Worm (Caenorhabditis elegans) whole organism, young adult: ENCODE results near the gene pals-32.
A peak's percentile ranks its signal among the peaks of the same experiment; 100 is the strongest.

ENCODE experiments used
- B0261.1 ChIP-seq: sonication (generic microtip); optimal IDR thresholded peaks from 2 replicates; lab custom pipeline; 2016; ENCODE audit warnings: mild to moderate bottlenecking, missing genetic modification characterization, moderate library complexity, missing compliant biosample characterization
- B0336.3 ChIP-seq: fragments of 200-800 bp; sonication (Bioruptor generic); IDR thresholded peaks from 2 replicates; pipeline ENCODE4 v1.3.6; 2022; ENCODE audit warnings: missing genetic modification characterization, missing compliant biosample characterization
- F22D6.2 ChIP-seq: sonication (generic microtip); optimal IDR thresholded peaks from 2 replicates; lab custom pipeline; 2016; ENCODE audit warnings: mild to moderate bottlenecking, missing genetic modification characterization, missing compliant biosample characterization
- F37B4.10 ChIP-seq: fragments of 200-800 bp; sonication (Bioruptor generic); IDR thresholded peaks from 2 replicates; pipeline ENCODE4 v1.3.6; 2022; ENCODE audit warnings: missing genetic modification characterization, missing compliant biosample characterization
- F49E8.2 ChIP-seq: sonication (generic microtip); optimal IDR thresholded peaks from 3 replicates; lab custom pipeline; 2017; ENCODE audit warnings: missing genetic modification characterization, mild to moderate bottlenecking, missing compliant biosample characterization, antibody characterized with exemption, moderate library complexity; ENCODE audit not compliant: insufficient read depth
- F52B5.7 ChIP-seq: sonication (generic microtip); optimal IDR thresholded peaks from 2 replicates; lab custom pipeline; 2016; ENCODE audit warnings: mild to moderate bottlenecking, missing genetic modification characterization, missing compliant biosample characterization
- T26A5.8 ChIP-seq: sonication (generic microtip); optimal IDR thresholded peaks from 2 replicates; lab custom pipeline; 2016; ENCODE audit warnings: missing genetic modification characterization, missing compliant biosample characterization
- aptf-3 ChIP-seq: fragments of 200-800 bp; sonication (Bioruptor generic); IDR thresholded peaks from 2 replicates; pipeline ENCODE4 v1.3.6; 2022; ENCODE audit warnings: missing genetic modification characterization, missing compliant biosample characterization
- atf-7 ChIP-seq: sonication (generic microtip); optimal IDR thresholded peaks from 2 replicates; lab custom pipeline; 2017; ENCODE audit warnings: mild to moderate bottlenecking, missing genetic modification characterization, missing compliant biosample characterization
- attf-5 ChIP-seq: fragments of 200-800 bp; sonication (Bioruptor generic); optimal IDR thresholded peaks from 2 replicates; lab custom pipeline; 2018; ENCODE audit warnings: mild to moderate bottlenecking, missing genetic modification characterization, missing compliant biosample characterization
- dpff-1 ChIP-seq: sonication (generic microtip); optimal IDR thresholded peaks from 2 replicates; lab custom pipeline; 2017; ENCODE audit warnings: mild to moderate bottlenecking, missing genetic modification characterization, missing compliant biosample characterization
- dpl-1 ChIP-seq: fragments of 150-350 bp; optimal IDR thresholded peaks from 2 replicates; lab custom pipeline; 2014; ENCODE audit warnings: missing biosample characterization, missing genetic modification reagents, missing genetic modification characterization
- efl-1 ChIP-seq: fragments of 150-350 bp; optimal IDR thresholded peaks from 2 replicates; lab custom pipeline; 2014; ENCODE audit warnings: missing biosample characterization, missing genetic modification reagents, missing genetic modification characterization
- gei-17 ChIP-seq: fragments of 200-800 bp; sonication (Bioruptor generic); optimal IDR thresholded peaks from 2 replicates; lab custom pipeline; 2018; ENCODE audit warnings: mild to moderate bottlenecking, missing genetic modification characterization, missing compliant biosample characterization
- hlh-12 ChIP-seq: sonication (generic microtip); optimal IDR thresholded peaks from 2 replicates; lab custom pipeline; 2016; ENCODE audit warnings: missing genetic modification characterization, missing compliant biosample characterization
- hsf-1 ChIP-seq: fragments of 200-800 bp; sonication (Bioruptor generic); IDR thresholded peaks from 2 replicates; pipeline ENCODE4 v1.3.6; 2022; ENCODE audit warnings: missing genetic modification reagents, missing genetic modification characterization, missing compliant biosample characterization
- lag-1 ChIP-seq: fragments of 200-800 bp; sonication (Bioruptor generic); IDR thresholded peaks from 2 replicates; pipeline ENCODE4 v1.3.6; 2022; ENCODE audit warnings: missing genetic modification reagents, missing genetic modification characterization, missing compliant biosample characterization
- let-607 ChIP-seq, 2 experiments: fragments of 200-800 bp in 1 of 2; sonication (Bioruptor generic) in 1 of 2; sonication (generic microtip) in 1 of 2; optimal IDR thresholded peaks; 2 replicates each; lab custom pipeline; 2016 to 2018; ENCODE audit warnings: mild to moderate bottlenecking in 2 of 2, missing compliant biosample characterization in 2 of 2, missing genetic modification characterization in 2 of 2, moderate library complexity in 2 of 2, missing genotype in 1 of 2
- lin-40 ChIP-seq: sonication (generic microtip); optimal IDR thresholded peaks from 2 replicates; lab custom pipeline; 2016; ENCODE audit warnings: missing genetic modification characterization, mild to moderate bottlenecking, missing compliant biosample characterization, missing genotype, missing genetic modification reagents
- lin-54 ChIP-seq: fragments of 200-800 bp; sonication (Bioruptor generic); optimal IDR thresholded peaks from 2 replicates; lab custom pipeline; 2018; ENCODE audit warnings: mild to moderate bottlenecking, missing genetic modification characterization, missing compliant biosample characterization
- lsl-1 ChIP-seq: fragments of 200-800 bp; sonication (Bioruptor generic); optimal IDR thresholded peaks from 2 replicates; lab custom pipeline; 2018; ENCODE audit warnings: mild to moderate bottlenecking, missing genetic modification characterization, moderate library complexity, missing compliant biosample characterization
- nhr-120 ChIP-seq: fragments of 200-800 bp; sonication (Bioruptor generic); IDR thresholded peaks from 2 replicates; pipeline ENCODE4 v1.3.6; 2022; ENCODE audit warnings: missing genetic modification characterization, missing compliant biosample characterization
- nhr-27 ChIP-seq: fragments of 200-800 bp; sonication (Bioruptor generic); optimal IDR thresholded peaks from 2 replicates; lab custom pipeline; 2018; ENCODE audit warnings: mild to moderate bottlenecking, missing genetic modification characterization, moderate library complexity, missing compliant biosample characterization
- nhr-80 ChIP-seq: sonication (generic microtip); optimal IDR thresholded peaks from 2 replicates; lab custom pipeline; 2016; ENCODE audit warnings: missing genetic modification characterization, missing compliant biosample characterization
- pha-4 ChIP-seq: fragments of 150-350 bp; sonication (generic microtip); optimal IDR thresholded peaks from 2 replicates; lab custom pipeline; 2014; ENCODE audit warnings: missing biosample characterization, missing genetic modification reagents, missing genetic modification characterization
- sdz-38 ChIP-seq: sonication (generic microtip); optimal IDR thresholded peaks from 2 replicates; lab custom pipeline; 2016; ENCODE audit warnings: missing genotype, missing genetic modification characterization, missing compliant biosample characterization
- snpc-1.3 ChIP-seq: sonication (generic microtip); optimal IDR thresholded peaks from 2 replicates; lab custom pipeline; 2017; ENCODE audit warnings: missing genetic modification characterization, mild to moderate bottlenecking, missing compliant biosample characterization, antibody characterized with exemption, moderate library complexity, missing genotype, missing genetic modification reagents; ENCODE audit not compliant: insufficient read depth
- snpc-4 ChIP-seq, 5 experiments: fragments of 150-350 bp in 1 of 5; sonication (generic microtip) in 4 of 5; optimal IDR thresholded peaks; 2 replicates each; lab custom pipeline; 2014 to 2018; ENCODE audit warnings: missing genetic modification characterization in 5 of 5, missing biosample characterization in 3 of 5, antibody characterized with exemption in 2 of 5, mild to moderate bottlenecking in 2 of 5, missing compliant biosample characterization in 2 of 5, missing genotype in 2 of 5, moderate library complexity in 2 of 5, missing genetic modification reagents in 1 of 5
- tlf-1 ChIP-seq: fragments of 200-800 bp; sonication (Bioruptor generic); optimal IDR thresholded peaks from 2 replicates; lab custom pipeline; 2018; ENCODE audit warnings: mild to moderate bottlenecking, missing genetic modification characterization, missing compliant biosample characterization
- unc-130 ChIP-seq: sonication (generic microtip); optimal IDR thresholded peaks from 2 replicates; lab custom pipeline; 2016; ENCODE audit warnings: missing genetic modification reagents, missing genetic modification characterization, missing compliant biosample characterization
- ztf-25 ChIP-seq: fragments of 200-800 bp; sonication (Bioruptor generic); IDR thresholded peaks from 2 replicates; pipeline ENCODE4 v1.3.6; 2022; ENCODE audit warnings: missing genetic modification reagents, missing genetic modification characterization, missing compliant biosample characterization

The pals-32 gene

ce11 chrV:2876188-2876831 lies 20.1 kb upstream of the pals-32 start:
- no peak for TF ChIP-seq T26A5.8
- TF ChIP-seq B0336.3 = no peak
- no peak for TF ChIP-seq hsf-1 (GFP tag; lab: Robert Waterston, UW)
- TF ChIP-seq F52B5.7 (tag; lab: Kevin White, UChicago) = peak; percentile 0
- TF ChIP-seq hlh-12 (tag; lab: Kevin White, UChicago) = no peak
- TF ChIP-seq lsl-1 = no peak
- no peak for TF ChIP-seq let-607 (tag; optimal IDR thresholded peaks at IDR 0.05; lab: Kevin White, UChicago)
- TF ChIP-seq F37B4.10 = peak; percentile 95; the same call in 1 of the 2 replicates
- TF ChIP-seq lin-40 (tag; lab: Kevin White, UChicago) = no peak
- TF ChIP-seq snpc-1.3 (tag; lab: Kevin White, UChicago) = no peak
- TF ChIP-seq gei-17 = no peak

DNA sequence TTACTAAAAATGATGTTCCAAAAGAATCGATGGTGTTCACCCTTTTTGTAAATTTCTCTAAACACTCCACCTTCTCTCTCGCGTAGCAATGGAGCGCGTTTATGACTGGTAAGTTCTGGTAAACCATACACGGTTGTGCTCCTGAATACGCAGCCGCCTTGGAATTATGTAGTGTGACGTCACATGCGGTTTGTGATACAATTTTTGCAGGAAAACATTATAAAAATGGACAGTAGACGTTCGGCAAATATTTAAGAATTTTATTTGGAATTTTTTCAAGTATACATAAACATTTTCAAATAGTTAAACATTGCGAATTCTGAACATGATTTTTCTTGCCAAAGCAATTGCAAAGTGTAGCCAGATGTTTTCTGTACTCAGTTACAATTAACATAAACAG lies 18.9 kb upstream of the pals-32 start, which contains the start of gene F37B4.10:
Gene F37B4.10, minus strand, starts transcription at position 101 of the 400 bp plus-strand sequence.
- TF ChIP-seq efl-1 (GFP tag; lab: Kevin White, UChicago) (no peak), ztf-25 (GFP tag; lab: Robert Waterston, UW) (no peak), aptf-3 (GFP tag; lab: Robert Waterston, UW) (no peak), hlh-12 (tag; lab: Kevin White, UChicago) (no peak), dpff-1 (tag; lab: Kevin White, UChicago) (no peak), unc-130 (no peak), lag-1 (no peak)

DNA sequence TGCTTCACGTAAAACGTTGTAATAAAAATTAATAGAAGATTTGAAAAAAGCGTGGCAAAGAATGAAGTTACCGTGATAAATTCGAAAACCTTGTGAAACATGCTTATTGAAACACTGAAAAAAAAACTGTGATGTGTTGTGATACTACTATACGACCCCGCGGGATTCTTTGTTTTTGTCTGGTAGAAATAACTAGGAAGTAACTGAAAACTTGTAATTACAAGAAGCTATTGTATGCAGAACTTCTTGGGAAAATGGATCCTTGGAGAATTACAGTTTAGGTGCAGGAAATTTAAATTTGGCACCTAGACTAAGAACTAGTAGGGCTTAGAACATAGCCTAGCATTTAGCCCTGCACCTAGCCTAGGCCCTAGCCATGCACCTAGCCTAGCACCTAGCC lies 16.6 kb upstream of the pals-32 start, which contains the start of gene str-39:
Gene str-39, minus strand, starts transcription at position 101 of the 400 bp plus-strand sequence.
- TF ChIP-seq attf-5 (GFP tag; lab: Kevin White, UChicago) (no peak), snpc-4 (GFP tag; optimal IDR thresholded peaks at IDR 0.05; lab: Kevin White, UChicago) (no peak), snpc-4 (tag; optimal IDR thresholded peaks at IDR 0.05; lab: Kevin White, UChicago) (no peak)

ce11 chrV:2880356-2880755 lies 16.1 kb upstream of the pals-32 start:
- TF ChIP-seq nhr-80 (tag; lab: Kevin White, UChicago) = peak; percentile 45
- no peak for TF ChIP-seq F22D6.2

ce11 chrV:2881016-2881415 lies 15.4 kb upstream of the pals-32 start, which contains the start of gene ifc-1:
ifc-1 (plus strand) TSS chrV:2881393.
- TF ChIP-seq unc-130 (no peak), lin-54 (GFP tag; lab: Kevin White, UChicago) (no peak)

ce11 chrV:2881565-2881964 lies 14.8 kb upstream of the pals-32 start:
- TF ChIP-seq F49E8.2 (tag; lab: Kevin White, UChicago) = no peak
- no peak for TF ChIP-seq B0261.1 (tag; lab: Kevin White, UChicago)
- no peak; the same call in none of the 2 replicates for TF ChIP-seq F37B4.10
- TF ChIP-seq nhr-80 (tag; lab: Kevin White, UChicago) = peak; percentile 23
- TF ChIP-seq nhr-27 (tag; lab: Kevin White, UChicago) = no peak
- no peak for TF ChIP-seq tlf-1 (GFP tag; lab: Kevin White, UChicago)
- TF ChIP-seq pha-4 = peak; percentile 34
- no peak for TF ChIP-seq atf-7
- no peak for TF ChIP-seq nhr-120
- TF ChIP-seq sdz-38 (tag; lab: Kevin White, UChicago) = no peak
- TF ChIP-seq dpl-1 (GFP tag; lab: Kevin White, UChicago) = no peak
- TF ChIP-seq, all 124 proteins: peak for 2
